Worm (Caenorhabditis elegans): Measurements from ENCODE around the gene dpy-23.

ce11 chrX:4438823-4439222 is 49.7 kb downstream of the dpy-23 start:
- TF ChIP-seq ttx-3 (tag; optimal IDR thresholded peaks at IDR 0.05) (no peak), che-1 (tag; optimal IDR thresholded peaks at IDR 0.05) (no peak), nhr-232 (tag; optimal IDR thresholded peaks at IDR 0.05) (no peak), dve-1 (tag; optimal IDR thresholded peaks at IDR 0.05) (no peak), pha-4 (tag; optimal IDR thresholded peaks at IDR 0.05) (no peak), T23F11.4 (GFP tag; optimal IDR thresholded peaks at IDR 0.05) (no peak), lim-6 (tag; optimal IDR thresholded peaks at IDR 0.05) (no peak), ceh-9 (tag; optimal IDR thresholded peaks at IDR 0.05) (no peak), fax-1 (tag; optimal IDR thresholded peaks at IDR 0.05) (no peak), ztf-16 (tag; optimal IDR thresholded peaks at IDR 0.05) (no peak), nfya-1 (tag; optimal IDR thresholded peaks at IDR 0.05) (no peak)

Data from whole organism, late embryonic.